Worm (Caenorhabditis elegans) whole organism, L1 larva: ENCODE data around the gene fut-1.
A peak's percentile ranks its signal among the peaks of the same experiment; 100 is the strongest.

Experiments used
- C16A3.4 ChIP-seq: fragments of 150-350 bp; optimal IDR thresholded peaks from 2 replicates; lab custom pipeline; 2014; ENCODE audit warnings: missing biosample characterization, missing genetic modification characterization
- blmp-1 ChIP-seq: fragments of 150-350 bp; optimal IDR thresholded peaks from 2 replicates; lab custom pipeline; 2014; ENCODE audit warnings: missing biosample characterization, missing genetic modification characterization
- ceh-8 ChIP-seq: fragments of 200-800 bp; sonication (Bioruptor generic); optimal IDR thresholded peaks from 2 replicates; lab custom pipeline; 2018; ENCODE audit warnings: mild to moderate bottlenecking, missing genetic modification characterization, moderate library complexity, missing compliant biosample characterization
- ceh-88 ChIP-seq: fragments of 200-800 bp; sonication (Bioruptor generic); IDR thresholded peaks from 2 replicates; pipeline ENCODE4 v1.3.6; 2022; ENCODE audit warnings: missing genetic modification characterization, missing compliant biosample characterization
- ceh-90 ChIP-seq: sonication (generic microtip); optimal IDR thresholded peaks from 2 replicates; lab custom pipeline; 2016; ENCODE audit warnings: missing genetic modification characterization, missing compliant biosample characterization
- efl-1 ChIP-seq, 4 experiments: fragments of 150-350 bp; optimal IDR thresholded peaks in 3 of 4; peaks in 1 of 4; 1 replicate in 1 of 4; 2 replicates in 3 of 4; lab custom pipeline; 2014; ENCODE audit warnings: missing biosample characterization in 2 of 4, missing genetic modification characterization in 2 of 4, missing genetic modification reagents in 2 of 4
- elt-2 ChIP-seq: sonication (generic microtip); optimal IDR thresholded peaks from 2 replicates; lab custom pipeline; 2016; ENCODE audit warnings: missing genetic modification characterization, mild to moderate bottlenecking, inconsistent platforms, missing compliant biosample characterization, missing genetic modification reagents
- elt-3 ChIP-seq, 6 experiments: fragments of 150-350 bp in 1 of 6; sonication (generic microtip); optimal IDR thresholded peaks; 2 replicates each; lab custom pipeline; 2017 to 2018; ENCODE audit warnings: missing biosample characterization in 6 of 6, missing genetic modification characterization in 6 of 6, inconsistent platforms in 1 of 6
- fkh-8 ChIP-seq: sonication (generic microtip); optimal IDR thresholded peaks from 2 replicates; lab custom pipeline; 2016; ENCODE audit warnings: mild to moderate bottlenecking, missing genetic modification characterization, missing compliant biosample characterization
- grh-1 ChIP-seq: fragments of 200-800 bp; sonication (Bioruptor generic); IDR thresholded peaks from 2 replicates; pipeline ENCODE4 v1.3.6; 2022; ENCODE audit warnings: missing genetic modification reagents, missing genetic modification characterization, missing compliant biosample characterization
- isw-1 ChIP-seq: fragments of 200-800 bp; sonication (Bioruptor generic); IDR thresholded peaks from 2 replicates; pipeline ENCODE4 v1.3.6; 2022; ENCODE audit warnings: missing genetic modification characterization, missing compliant biosample characterization
- lin-14 ChIP-seq: fragments of 200-800 bp; sonication (Bioruptor generic); optimal IDR thresholded peaks from 2 replicates; lab custom pipeline; 2018; ENCODE audit warnings: mild to moderate bottlenecking, missing genetic modification characterization, moderate library complexity, missing compliant biosample characterization
- lin-15B ChIP-seq: fragments of 150-350 bp; sonication (generic microtip); optimal IDR thresholded peaks from 3 replicates; lab custom pipeline; 2014; ENCODE audit warnings: missing biosample characterization, missing genetic modification characterization
- lin-35 ChIP-seq, 2 experiments: fragments of 150-350 bp; optimal IDR thresholded peaks; 2 replicates each; lab custom pipeline; 2014; ENCODE audit warnings: missing biosample characterization in 2 of 2, missing genetic modification characterization in 2 of 2, missing genetic modification reagents in 2 of 2
- lin-39 ChIP-seq: fragments of 150-350 bp; optimal IDR thresholded peaks from 2 replicates; lab custom pipeline; 2014; ENCODE audit warnings: missing biosample characterization, missing genetic modification reagents, missing genetic modification characterization
- lsy-2 ChIP-seq, 2 experiments: fragments of 150-350 bp; optimal IDR thresholded peaks; 2 replicates each; lab custom pipeline; 2014; ENCODE audit warnings: missing biosample characterization in 2 of 2, missing genetic modification characterization in 2 of 2
- nhr-20 ChIP-seq: sonication (generic microtip); optimal IDR thresholded peaks from 2 replicates; lab custom pipeline; 2016; ENCODE audit warnings: mild to moderate bottlenecking, missing genetic modification characterization, missing compliant biosample characterization
- nhr-47 ChIP-seq: sonication (generic microtip); optimal IDR thresholded peaks from 2 replicates; lab custom pipeline; 2016; ENCODE audit warnings: mild to moderate bottlenecking, missing genetic modification characterization, moderate library complexity, missing compliant biosample characterization
- nhr-71 ChIP-seq: sonication (generic microtip); optimal IDR thresholded peaks from 2 replicates; lab custom pipeline; 2016; ENCODE audit warnings: mild to moderate bottlenecking, missing genetic modification characterization, moderate library complexity, missing compliant biosample characterization
- rnt-1 ChIP-seq: sonication (generic microtip); optimal IDR thresholded peaks from 2 replicates; lab custom pipeline; 2016; ENCODE audit warnings: mild to moderate bottlenecking, missing genetic modification characterization, moderate library complexity, missing compliant biosample characterization
- snpc-4 ChIP-seq: fragments of 150-350 bp; optimal IDR thresholded peaks from 2 replicates; lab custom pipeline; 2014; ENCODE audit warnings: missing biosample characterization, missing genetic modification characterization
- snu-23 ChIP-seq: sonication (generic microtip); optimal IDR thresholded peaks from 2 replicates; lab custom pipeline; 2016; ENCODE audit warnings: missing genetic modification characterization, missing compliant biosample characterization
- swsn-7 ChIP-seq: sonication (generic microtip); optimal IDR thresholded peaks from 2 replicates; lab custom pipeline; 2016; ENCODE audit warnings: missing genetic modification characterization, missing compliant biosample characterization
- ztf-4 ChIP-seq: fragments of 150-350 bp; optimal IDR thresholded peaks from 2 replicates; lab custom pipeline; 2014; ENCODE audit warnings: missing biosample characterization, missing genetic modification characterization

fut-1 gene

ce11 chrII:8710317-8710716 is 49.1 kb downstream of the fut-1 start, which contains the start of gene srg-15:
Gene srg-15, minus strand, starts transcription at chrII:8710417.
- TF ChIP-seq nhr-71 (tag; lab: Kevin White, UChicago) (peak; percentile 26), fkh-8 (tag; lab: Kevin White, UChicago) (peak; percentile 56), nhr-47 (tag; lab: Kevin White, UChicago) (peak; percentile 25), C16A3.4 (tag; lab: Kevin White, UChicago) (no peak), swsn-7 (no peak)

ce11 chrII:8707024-8707423 is 52.4 kb downstream of the fut-1 start, which contains the start of gene cup-16:
Gene cup-16, plus strand, starts transcription at chrII:8707155.
- TF ChIP-seq snpc-4 (no peak), isw-1 (GFP tag; lab: Robert Waterston, UW) (no peak), ceh-88 (no peak), blmp-1 (tag; lab: Kevin White, UChicago) (no peak), efl-1 (optimal IDR thresholded peaks at IDR 0.05; lab: Kevin White, UChicago) (no peak), efl-1 (GFP tag; optimal IDR thresholded peaks at IDR 0.05 in 1 of 2; lab: Kevin White, UChicago) (peak in 1 of 2 experiments; percentile 88), lin-14 (peak; percentile 80), snu-23 (GFP tag; lab: Kevin White, UChicago) (peak; percentile 14), grh-1 (GFP tag; lab: Robert Waterston, UW) (no peak), rnt-1 (tag; lab: Kevin White, UChicago) (peak; percentile 78), lsy-2 (tag; optimal IDR thresholded peaks at IDR 0.05; lab: Kevin White, UChicago) (peak; percentile 20 to 50), nhr-20 (peak; percentile 14), ztf-4 (tag; lab: Kevin White, UChicago) (no peak), ceh-8 (GFP tag; lab: Kevin White, UChicago) (no peak), nhr-71 (tag; lab: Kevin White, UChicago) (peak; percentile 79), lin-39 (tag; lab: Kevin White, UChicago) (peak; percentile 65), lin-15B (tag; lab: Kevin White, UChicago) (no peak)

- TF ChIP-seq elt-2 (tag; lab: Kevin White, UChicago) (peak; percentile 16), lin-35 (GFP tag; optimal IDR thresholded peaks at IDR 0.05; lab: Kevin White, UChicago) (peak in 1 of 2 experiments; percentile 7), ceh-90 (tag; lab: Kevin White, UChicago) (no peak), elt-3 (tag; optimal IDR thresholded peaks at IDR 0.05; lab: Kevin White, UChicago) (peak in 1 of 6 experiments; percentile 67)
- TF ChIP-seq, all 84 proteins: peak for 3
Measured at ce11 chrII:8704413-8704874, 54.9 kb downstream of the fut-1 start, which contains the start of gene prx-5. Gene prx-5, plus strand, starts transcription at chrII:8704824.
